Worm (Caenorhabditis elegans) whole organism, L3 larva: ENCODE measurements around the gene ints-7.

Experiments
- R02D3.7 ChIP-seq: fragments of 150-350 bp; optimal IDR thresholded peaks from 2 replicates; lab custom pipeline; 2014; ENCODE audit warnings: missing biosample characterization, missing genetic modification characterization
- jun-1 ChIP-seq: fragments of 150-350 bp; optimal IDR thresholded peaks from 2 replicates; lab custom pipeline; 2014; ENCODE audit warnings: missing biosample characterization, missing genetic modification reagents, missing genetic modification characterization
- mdl-1 ChIP-seq: fragments of 150-350 bp; optimal IDR thresholded peaks from 2 replicates; lab custom pipeline; 2014; ENCODE audit warnings: missing biosample characterization, missing genetic modification characterization
- nhr-77 ChIP-seq: fragments of 150-350 bp; optimal IDR thresholded peaks from 2 replicates; lab custom pipeline; 2014; ENCODE audit warnings: missing biosample characterization, missing genetic modification characterization
- pha-4 ChIP-seq: fragments of 150-350 bp; optimal IDR thresholded peaks from 2 replicates; lab custom pipeline; 2014; ENCODE audit warnings: missing biosample characterization, missing genetic modification reagents, missing genetic modification characterization
- skn-1 ChIP-seq: fragments of 150-350 bp; optimal IDR thresholded peaks from 2 replicates; lab custom pipeline; 2014; ENCODE audit warnings: missing biosample characterization, missing genetic modification characterization
- snpc-4 ChIP-seq: fragments of 150-350 bp; optimal IDR thresholded peaks from 2 replicates; lab custom pipeline; 2014; ENCODE audit warnings: missing biosample characterization, missing genetic modification characterization

- TF ChIP-seq pha-4: peak; percentile 76
- no peak for TF ChIP-seq R02D3.7
- no peak for TF ChIP-seq skn-1 (tag; lab: Kevin White, UChicago)
- peak; percentile 34 for TF ChIP-seq snpc-4
- TF ChIP-seq nhr-77: no peak
- TF ChIP-seq mdl-1 (tag; lab: Kevin White, UChicago): no peak
- no peak for TF ChIP-seq jun-1 (tag; lab: Kevin White, UChicago)
Observed at ce11 chrII:11632689-11633088, 50.0 kb downstream of the ints-7 start.
